Fruit fly (Drosophila melanogaster) whole organism, embryonic: ENCODE data around the gene Rad9.
A peak's percentile ranks its signal among the peaks of the same experiment; 100 is the strongest.

Experiments used
- CG10366 ChIP-seq: fragments of 200-800 bp; sonication (Bioruptor generic); IDR thresholded peaks from 2 replicates; pipeline ENCODE4 v1.3.6; 2022; ENCODE audit warnings: missing biosample characterization, missing genetic modification characterization
- CG12299 ChIP-seq: fragments of 200-800 bp; sonication (Bioruptor generic); optimal IDR thresholded peaks from 2 replicates; lab custom pipeline; 2018; ENCODE audit warnings: missing biosample characterization, mild to moderate bottlenecking, missing genetic modification characterization
- CG13424 ChIP-seq: fragments of 200-800 bp; sonication (Bioruptor generic); optimal IDR thresholded peaks from 2 replicates; lab custom pipeline; 2019; ENCODE audit warnings: missing biosample characterization, mild to moderate bottlenecking, missing genetic modification characterization, moderate library complexity
- Gug ChIP-seq: fragments of 200-800 bp; sonication (Bioruptor generic); IDR thresholded peaks from 4 replicates; pipeline ENCODE4 v1.3.6; 2022; ENCODE audit warnings: missing biosample characterization, missing genetic modification characterization
- Oli ChIP-seq: fragments of 200-800 bp; sonication (Bioruptor generic); optimal IDR thresholded peaks from 2 replicates; lab custom pipeline; 2018; ENCODE audit warnings: missing biosample characterization, mild to moderate bottlenecking, missing genetic modification characterization, moderate library complexity
- grau ChIP-seq: fragments of 200-800 bp; optimal IDR thresholded peaks from 3 replicates; lab custom pipeline; 2019; ENCODE audit warnings: missing biosample characterization, mild to moderate bottlenecking, missing genetic modification characterization, moderate library complexity
- gsb ChIP-seq: fragments of 200-800 bp; sonication (Bioruptor generic); IDR thresholded peaks from 2 replicates; pipeline ENCODE4 v1.3.6; 2022; ENCODE audit warnings: missing biosample characterization, missing genetic modification characterization
- mirr ChIP-seq: fragments of 200-800 bp; sonication (Bioruptor generic); optimal IDR thresholded peaks from 3 replicates; lab custom pipeline; 2018; ENCODE audit warnings: missing biosample characterization, mild to moderate bottlenecking, missing genetic modification characterization
- wek ChIP-seq: fragments of 200-800 bp; sonication (Bioruptor generic); optimal IDR thresholded peaks from 3 replicates; lab custom pipeline; 2018; ENCODE audit warnings: missing biosample characterization, mild to moderate bottlenecking, missing genetic modification characterization, moderate library complexity

DNA sequence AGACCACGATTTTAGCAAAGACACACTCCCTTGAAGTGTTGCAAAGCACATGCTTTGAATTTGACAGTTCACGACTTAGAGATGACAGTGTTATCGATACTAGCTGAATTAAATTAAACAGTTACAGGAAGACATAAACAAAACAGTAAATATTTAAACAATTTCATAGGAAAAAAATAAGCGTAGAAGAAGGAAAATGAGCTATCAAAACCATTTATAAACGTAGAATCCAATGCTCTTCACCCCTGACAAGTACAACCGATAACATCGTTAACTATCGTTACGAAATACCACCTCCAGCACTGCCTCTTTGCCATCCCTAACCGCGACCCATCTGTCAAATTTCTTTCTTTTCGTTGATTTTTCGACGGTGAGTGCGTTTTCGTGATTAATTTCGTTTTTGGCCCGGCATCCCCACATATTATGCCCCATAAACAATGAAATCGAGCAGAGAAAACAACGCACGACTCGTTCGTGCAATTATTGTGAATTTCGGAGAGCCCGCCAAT lies 26.5 kb upstream of the Rad9 start, which contains the start of gene RpL26:
- peak; percentile 83 for TF ChIP-seq grau
- no peak for TF ChIP-seq mirr (GFP tag; lab: Kevin White, UChicago)
- peak; percentile 71 for TF ChIP-seq CG12299 (tag; lab: Kevin White, UChicago)
- TF ChIP-seq CG13424 (tag; lab: Kevin White, UChicago), result peak; percentile 87
- no peak for TF ChIP-seq gsb (GFP tag; lab: Robert Waterston, UW)
- TF ChIP-seq wek, result peak; percentile 15
- peak; percentile 62; the same call in 1 of the 2 replicates for TF ChIP-seq CG10366 (GFP tag; lab: Robert Waterston, UW)
- TF ChIP-seq Gug (GFP tag; lab: Robert Waterston, UW), result peak; percentile 67; the same call in 2 of the 4 replicates
- peak; percentile 51 for TF ChIP-seq Oli (tag; lab: Kevin White, UChicago)
